Fruit fly (Drosophila melanogaster) whole organism, embryonic: ENCODE data around the gene CG31921.

ENCODE experiments used
- BEAF-32 ChIP-seq: fragments of 200-800 bp; sonication (Bioruptor generic); optimal IDR thresholded peaks from 3 replicates; lab custom pipeline; 2017; ENCODE audit warnings: missing biosample characterization, missing genetic modification characterization, mild to moderate bottlenecking, moderate library complexity, missing genetic modification reagents
- CG10209 ChIP-seq: fragments of 200-800 bp; sonication (Bioruptor generic); optimal IDR thresholded peaks from 3 replicates; lab custom pipeline; 2017; ENCODE audit warnings: missing biosample characterization, mild to moderate bottlenecking, missing genetic modification characterization, missing genetic modification reagents
- CG10959 ChIP-seq: fragments of 200-800 bp; sonication (Bioruptor generic); IDR thresholded peaks from 2 replicates; pipeline ENCODE4 v1.3.6; 2022; ENCODE audit warnings: missing biosample characterization, missing genetic modification characterization
- CG11093 ChIP-seq: fragments of 200-800 bp; sonication (Bioruptor generic); IDR thresholded peaks from 3 replicates; pipeline ENCODE4 v1.3.6; 2022; ENCODE audit warnings: missing biosample characterization, missing genetic modification characterization
- CG12299 ChIP-seq: fragments of 200-800 bp; sonication (Bioruptor generic); optimal IDR thresholded peaks from 2 replicates; lab custom pipeline; 2018; ENCODE audit warnings: missing biosample characterization, mild to moderate bottlenecking, missing genetic modification characterization
- CG13624 ChIP-seq: fragments of 200-800 bp; sonication (Bioruptor generic); optimal IDR thresholded peaks from 2 replicates; lab custom pipeline; 2016; ENCODE audit warnings: missing biosample characterization, missing genetic modification characterization
- CG14860 ChIP-seq: fragments of 200-800 bp; sonication (Bioruptor generic); IDR thresholded peaks from 3 replicates; pipeline ENCODE4 v1.3.6; 2022; ENCODE audit warnings: missing biosample characterization, missing genetic modification characterization; ENCODE audit not compliant: partially characterized antibody
- CG15514 ChIP-seq: fragments of 200-800 bp; sonication (Bioruptor generic); optimal IDR thresholded peaks from 3 replicates; lab custom pipeline; 2017; ENCODE audit warnings: missing biosample characterization, missing genetic modification characterization, mild to moderate bottlenecking, moderate library complexity, missing genetic modification reagents
- CG1603 ChIP-seq: fragments of 200-800 bp; sonication (Bioruptor generic); optimal IDR thresholded peaks from 2 replicates; lab custom pipeline; 2019; ENCODE audit warnings: missing biosample characterization, mild to moderate bottlenecking, missing genetic modification characterization, moderate library complexity
- CG17359 ChIP-seq: fragments of 200-800 bp; sonication (Bioruptor generic); optimal IDR thresholded peaks from 3 replicates; lab custom pipeline; 2018; ENCODE audit warnings: missing biosample characterization, mild to moderate bottlenecking, missing genetic modification characterization, moderate library complexity
- CG17361 ChIP-seq: fragments of 200-800 bp; sonication (Bioruptor generic); IDR thresholded peaks from 3 replicates; pipeline ENCODE4 v1.3.6; 2022; ENCODE audit warnings: missing biosample characterization, missing genetic modification characterization
- CG17385 ChIP-seq: fragments of 200-800 bp; sonication (Bioruptor generic); optimal IDR thresholded peaks from 3 replicates; lab custom pipeline; 2018; ENCODE audit warnings: missing biosample characterization, mild to moderate bottlenecking, missing genetic modification characterization
- CG18599 ChIP-seq: fragments of 200-800 bp; sonication (Bioruptor generic); optimal IDR thresholded peaks from 3 replicates; lab custom pipeline; 2017; ENCODE audit warnings: missing biosample characterization, missing genetic modification characterization, mild to moderate bottlenecking, moderate library complexity, missing genetic modification reagents
- CG2116 ChIP-seq: fragments of 200-800 bp; sonication (Bioruptor generic); optimal IDR thresholded peaks from 3 replicates; lab custom pipeline; 2018; ENCODE audit warnings: missing biosample characterization, mild to moderate bottlenecking, missing genetic modification characterization
- CG2889 ChIP-seq: fragments of 200-800 bp; sonication (Bioruptor generic); IDR thresholded peaks from 3 replicates; pipeline ENCODE4 v1.3.6; 2022; ENCODE audit warnings: missing biosample characterization, missing genetic modification characterization
- CG31441 ChIP-seq: fragments of 200-800 bp; sonication (Bioruptor generic); IDR thresholded peaks from 2 replicates; pipeline ENCODE4 v1.3.6; 2022; ENCODE audit warnings: missing biosample characterization, missing genetic modification characterization
- CG7745 ChIP-seq: fragments of 200-800 bp; sonication (Bioruptor generic); optimal IDR thresholded peaks from 2 replicates; lab custom pipeline; 2018; ENCODE audit warnings: missing biosample characterization, mild to moderate bottlenecking, missing genetic modification characterization, moderate library complexity
- CG7786 ChIP-seq: fragments of 200-800 bp; sonication (Bioruptor generic); optimal IDR thresholded peaks from 2 replicates; lab custom pipeline; 2016; ENCODE audit warnings: missing biosample characterization, missing genetic modification characterization
- CG7928 ChIP-seq: fragments of 200-800 bp; sonication (Bioruptor generic); optimal IDR thresholded peaks from 2 replicates; lab custom pipeline; 2017; ENCODE audit warnings: missing biosample characterization, mild to moderate bottlenecking, missing genetic modification characterization
- CG9797 ChIP-seq: fragments of 200-800 bp; sonication (Bioruptor generic); optimal IDR thresholded peaks from 3 replicates; lab custom pipeline; 2018; ENCODE audit warnings: missing biosample characterization, mild to moderate bottlenecking, missing genetic modification characterization
- D ChIP-seq, 2 experiments: fragments of 200-800 bp in 1 of 2; fragments of >200 bp in 1 of 2; sonication (Bioruptor generic) in 1 of 2; optimal IDR thresholded peaks; 2 replicates in 1 of 2; 3 replicates in 1 of 2; lab custom pipeline; 2017; ENCODE audit warnings: mild to moderate bottlenecking in 1 of 2, missing biosample characterization in 1 of 2, missing genetic modification characterization in 1 of 2, missing genetic modification reagents in 1 of 2
- Deaf1 ChIP-seq: fragments of 200-800 bp; optimal IDR thresholded peaks from 3 replicates; lab custom pipeline; 2019; ENCODE audit warnings: missing biosample characterization, mild to moderate bottlenecking, missing genetic modification characterization, moderate library complexity
- E2f2 ChIP-seq: fragments of 200-800 bp; sonication (Bioruptor generic); IDR thresholded peaks from 2 replicates; pipeline ENCODE4 v1.3.6; 2022; ENCODE audit warnings: missing biosample characterization, missing genetic modification characterization
- Hr78 ChIP-seq, 2 experiments: fragments of 200-800 bp in 1 of 2; fragments of >200 bp in 1 of 2; sonication (Bioruptor generic) in 1 of 2; optimal IDR thresholded peaks; 2 replicates each; lab custom pipeline; 2017 to 2019; ENCODE audit warnings: missing biosample characterization in 2 of 2, missing genetic modification characterization in 2 of 2, mild to moderate bottlenecking in 1 of 2, moderate library complexity in 1 of 2
- Kr ChIP-seq: fragments of 200-800 bp; sonication (Bioruptor generic); optimal IDR thresholded peaks from 2 replicates; lab custom pipeline; 2017; ENCODE audit warnings: missing biosample characterization, mild to moderate bottlenecking, missing genetic modification characterization
- MBD-R2 ChIP-seq: fragments of 200-800 bp; sonication (Bioruptor generic); IDR thresholded peaks from 2 replicates; pipeline ENCODE4 v1.3.6; 2022; ENCODE audit warnings: missing biosample characterization, missing genetic modification characterization
- Med ChIP-seq: fragments of 200-800 bp; sonication (Bioruptor generic); peaks from one replicate; lab custom pipeline; 2016; ENCODE audit warnings: missing biosample characterization, missing genetic modification characterization, mild to moderate bottlenecking, inconsistent platforms, moderate library complexity
- Ravus ChIP-seq: fragments of 200-800 bp; sonication (Bioruptor generic); IDR thresholded peaks from 2 replicates; pipeline ENCODE4 v1.3.6; 2022; ENCODE audit warnings: missing biosample characterization, missing genetic modification characterization
- Spps ChIP-seq: fragments of 200-800 bp; sonication (Bioruptor generic); optimal IDR thresholded peaks from 2 replicates; lab custom pipeline; 2018; ENCODE audit warnings: missing biosample characterization, mild to moderate bottlenecking, missing genetic modification characterization
- Sry-δ ChIP-seq: fragments of 200-800 bp; sonication (Bioruptor generic); optimal IDR thresholded peaks from 2 replicates; lab custom pipeline; 2016; ENCODE audit warnings: missing biosample characterization, missing genetic modification characterization
- bbx ChIP-seq: fragments of 200-800 bp; sonication (Bioruptor generic); IDR thresholded peaks from 2 replicates; pipeline ENCODE4 v1.3.6; 2022; ENCODE audit warnings: missing biosample characterization, missing genetic modification characterization; ENCODE audit not compliant: partially characterized antibody
- bigmax ChIP-seq: fragments of 200-800 bp; sonication (Bioruptor generic); optimal IDR thresholded peaks from 2 replicates; lab custom pipeline; 2018; ENCODE audit warnings: missing biosample characterization, mild to moderate bottlenecking, missing genetic modification characterization
- cad ChIP-seq: fragments of >200 bp; optimal IDR thresholded peaks from 2 replicates; lab custom pipeline; 2017; ENCODE audit warnings: missing biosample characterization, missing genetic modification characterization
- chinmo ChIP-seq: fragments of 200-800 bp; sonication (Bioruptor generic); IDR thresholded peaks from 4 replicates; pipeline ENCODE4 v1.3.6; 2022; ENCODE audit warnings: missing biosample characterization, missing genetic modification characterization; ENCODE audit not compliant: partially characterized antibody
- chm ChIP-seq: fragments of 200-800 bp; sonication (Bioruptor generic); IDR thresholded peaks from 2 replicates; pipeline ENCODE4 v1.3.6; 2022; ENCODE audit warnings: missing biosample characterization, missing genetic modification characterization
- dimm ChIP-seq: fragments of 200-800 bp; sonication (Bioruptor generic); IDR thresholded peaks from 2 replicates; pipeline ENCODE4 v1.3.6; 2022; ENCODE audit warnings: missing biosample characterization, missing genetic modification characterization
- dmrt99B ChIP-seq: fragments of 200-800 bp; sonication (Bioruptor generic); optimal IDR thresholded peaks from 2 replicates; lab custom pipeline; 2018; ENCODE audit warnings: missing biosample characterization, mild to moderate bottlenecking, missing genetic modification characterization, moderate library complexity
- dysf ChIP-seq: fragments of 200-800 bp; sonication (Bioruptor generic); IDR thresholded peaks from 3 replicates; pipeline ENCODE4 v1.3.6; 2022; ENCODE audit warnings: missing biosample characterization, missing genetic modification characterization
- ems ChIP-seq: fragments of 200-800 bp; sonication (Bioruptor generic); optimal IDR thresholded peaks from 3 replicates; lab custom pipeline; 2016; ENCODE audit warnings: missing biosample characterization, missing genetic modification characterization
- eve ChIP-seq, 2 experiments: fragments of >200 bp; optimal IDR thresholded peaks; 2 replicates each; lab custom pipeline; 2017; ENCODE audit warnings: missing biosample characterization in 2 of 2, missing genetic modification characterization in 2 of 2
- exex ChIP-seq: fragments of 200-800 bp; sonication (Bioruptor generic); optimal IDR thresholded peaks from 4 replicates; lab custom pipeline; 2018; ENCODE audit warnings: missing biosample characterization, mild to moderate bottlenecking, missing genetic modification characterization, moderate library complexity
- ftz-f1 ChIP-seq: fragments of 200-800 bp; sonication (Bioruptor generic); optimal IDR thresholded peaks from 2 replicates; lab custom pipeline; 2016; ENCODE audit warnings: missing biosample characterization, missing genetic modification characterization
- lmd ChIP-seq: fragments of 200-800 bp; sonication (Bioruptor generic); IDR thresholded peaks from 2 replicates; pipeline ENCODE4 v1.3.6; 2022; ENCODE audit warnings: missing biosample characterization, missing genetic modification characterization
- mam ChIP-seq: fragments of 200-800 bp; sonication (Bioruptor generic); optimal IDR thresholded peaks from 3 replicates; lab custom pipeline; 2016; ENCODE audit warnings: missing biosample characterization, missing genetic modification characterization
- pfk ChIP-seq: fragments of 200-800 bp; sonication (Bioruptor generic); optimal IDR thresholded peaks from 2 replicates; lab custom pipeline; 2018; ENCODE audit warnings: missing biosample characterization, mild to moderate bottlenecking, missing genetic modification characterization, moderate library complexity
- pita ChIP-seq: fragments of 200-800 bp; sonication (Bioruptor generic); optimal IDR thresholded peaks from 2 replicates; lab custom pipeline; 2017; ENCODE audit warnings: missing biosample characterization, mild to moderate bottlenecking, missing genetic modification characterization
- pzg ChIP-seq: fragments of 200-800 bp; sonication (Bioruptor generic); optimal IDR thresholded peaks from 3 replicates; lab custom pipeline; 2018; ENCODE audit warnings: missing biosample characterization, mild to moderate bottlenecking, missing genetic modification characterization, moderate library complexity
- run ChIP-seq: fragments of 200-800 bp; sonication (Bioruptor generic); optimal IDR thresholded peaks from 3 replicates; lab custom pipeline; 2018; ENCODE audit warnings: missing biosample characterization, mild to moderate bottlenecking, missing genetic modification characterization
- shn ChIP-seq: fragments of 200-800 bp; sonication (Bioruptor generic); optimal IDR thresholded peaks from 3 replicates; lab custom pipeline; 2016; ENCODE audit warnings: missing biosample characterization, missing genetic modification characterization
- stc ChIP-seq: fragments of 200-800 bp; sonication (Bioruptor generic); IDR thresholded peaks from 2 replicates; pipeline ENCODE4 v1.3.6; 2022; ENCODE audit warnings: missing biosample characterization, missing genetic modification characterization
- usp ChIP-seq: fragments of >200 bp; optimal IDR thresholded peaks from 2 replicates; lab custom pipeline; 2017; ENCODE audit warnings: missing biosample characterization, missing genetic modification characterization

Gene CG31921

DNA sequence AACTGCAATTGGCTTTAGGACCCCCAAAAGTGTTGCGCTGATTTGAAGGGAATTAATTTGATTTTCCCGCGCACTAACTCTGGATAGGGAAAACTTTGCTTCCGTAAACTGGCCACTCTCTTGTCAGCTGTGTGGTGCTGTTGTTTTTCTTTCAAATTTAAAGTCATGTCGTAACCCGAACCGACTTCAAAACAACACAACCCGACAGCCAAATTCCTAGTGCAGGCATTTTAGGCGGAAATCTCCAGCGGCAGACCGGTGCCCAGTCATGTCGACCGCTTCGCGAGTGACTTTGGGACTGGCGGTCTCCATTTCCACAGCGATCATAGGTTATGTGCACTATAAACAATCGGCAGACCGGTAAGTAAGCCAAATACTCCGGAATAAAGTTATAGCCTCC, 39.8 kb downstream of the CG31921 start, which contains the start of gene CG11562 (continued):
- no peak for TF ChIP-seq pita
- TF ChIP-seq CG7745 (tag; lab: Kevin White, UChicago), result no peak
- no peak for TF ChIP-seq Kr (GFP tag; lab: Kevin White, UChicago)
- TF ChIP-seq CG7928 (GFP tag; lab: Kevin White, UChicago), result no peak
- TF ChIP-seq CG31441 (GFP tag; lab: Robert Waterston, UW), result no peak
- TF ChIP-seq pfk (GFP tag; lab: Kevin White, UChicago), result no peak
- peak; percentile 62 for TF ChIP-seq CG9797 (GFP tag; lab: Kevin White, UChicago)
- no peak for TF ChIP-seq run (tag; lab: Kevin White, UChicago)
- peak; percentile 63 for TF ChIP-seq pzg
- TF ChIP-seq chm (GFP tag; lab: Robert Waterston, UW), result no peak
- no peak for TF ChIP-seq CG10209
- no peak for TF ChIP-seq dysf (GFP tag; lab: Robert Waterston, UW)
- TF ChIP-seq exex (tag; lab: Kevin White, UChicago), result no peak
- TF ChIP-seq Med (GFP tag; lab: Kevin White, UChicago), result peak; percentile 66
- 0 out of 2 replicates have a peak, but pooled peaks have one; percentile 38 for TF ChIP-seq bbx (GFP tag; lab: Robert Waterston, UW)
- peak; percentile 91 for TF ChIP-seq E2f2
- no peak for TF ChIP-seq dimm (GFP tag; lab: Robert Waterston, UW)
- TF ChIP-seq Ravus (GFP tag; lab: Robert Waterston, UW), result no peak
- TF ChIP-seq CG17361 (GFP tag; lab: Robert Waterston, UW), result no peak
- peak; percentile 7 for TF ChIP-seq Sry-δ (GFP tag; lab: Kevin White, UChicago)
- TF ChIP-seq bigmax (GFP tag; lab: Kevin White, UChicago), result peak; percentile 94
- TF ChIP-seq CG14860, result no peak
- no peak for TF ChIP-seq mam
- no peak for TF ChIP-seq CG13624
- no peak for TF ChIP-seq ems
- peak; percentile 45 for TF ChIP-seq CG1603 (tag; lab: Kevin White, UChicago)
- TF ChIP-seq CG18599 (GFP tag; lab: Kevin White, UChicago), result no peak
- no peak for TF ChIP-seq lmd
- no peak for TF ChIP-seq CG7786 (GFP tag; lab: Kevin White, UChicago)
- TF ChIP-seq CG17385 (GFP tag; lab: Kevin White, UChicago), result no peak
- TF ChIP-seq BEAF-32 (GFP tag; lab: Kevin White, UChicago), result peak; percentile 10
- TF ChIP-seq stc, result no peak
- TF ChIP-seq CG17359 (tag; lab: Kevin White, UChicago), result no peak
- no peak for TF ChIP-seq shn (GFP tag; lab: Kevin White, UChicago)
- TF ChIP-seq Deaf1, result no peak
- no peak for TF ChIP-seq D (optimal IDR thresholded peaks at IDR 0.05; lab: Kevin White, UChicago)
- TF ChIP-seq D (GFP tag; optimal IDR thresholded peaks at IDR 0.05; lab: Kevin White, UChicago), result no peak
- TF ChIP-seq MBD-R2, result peak; percentile 75
- no peak for TF ChIP-seq CG10959 (GFP tag; lab: Robert Waterston, UW)
- TF ChIP-seq Hr78 (GFP tag; optimal IDR thresholded peaks at IDR 0.05; lab: Kevin White, UChicago), result no peak
- TF ChIP-seq chinmo (GFP tag; lab: Robert Waterston, UW), result no peak
- TF ChIP-seq dmrt99B (tag; lab: Kevin White, UChicago), result no peak
- no peak for TF ChIP-seq CG2889 (GFP tag; lab: Robert Waterston, UW)
- no peak for TF ChIP-seq CG11093
- peak; percentile 32 for TF ChIP-seq CG2116 (GFP tag; lab: Kevin White, UChicago)
- TF ChIP-seq Spps, result no peak
- TF ChIP-seq CG15514 (GFP tag; lab: Kevin White, UChicago), result peak; percentile 63
- no peak for TF ChIP-seq ftz-f1 (GFP tag; lab: Kevin White, UChicago)
- no peak for TF ChIP-seq eve (GFP tag; optimal IDR thresholded peaks at IDR 0.05; lab: Kevin White, UChicago)
- TF ChIP-seq cad (GFP tag; lab: Kevin White, UChicago), result no peak
- TF ChIP-seq usp (GFP tag; lab: Kevin White, UChicago), result no peak
- no peak for TF ChIP-seq CG12299 (tag; lab: Kevin White, UChicago)
